Worm (Caenorhabditis elegans): Measurements from ENCODE around the gene F09C12.8.

- TF ChIP-seq nhr-28 (tag; optimal IDR thresholded peaks at IDR 0.05) (no peak), nhr-237 (tag; optimal IDR thresholded peaks at IDR 0.05) (no peak), spr-1 (tag; optimal IDR thresholded peaks at IDR 0.05) (no peak), mxl-3 (GFP tag; optimal IDR thresholded peaks at IDR 0.05) (no peak)
These were observed 42.4 kb downstream of the F09C12.8 start, which contains the start of gene srb-12 for ce11 chrII:5154540-5154939.

All from whole organism, L4 larva.